Worm (Caenorhabditis elegans) whole organism, midembryonic: ENCODE results near the gene Y49F6C.7.

Source experiments
- T22C8.4 ChIP-seq: fragments of 200-800 bp; sonication (Bioruptor generic); IDR thresholded peaks from 2 replicates; pipeline ENCODE4 v1.3.6; 2022; ENCODE audit warnings: missing genetic modification characterization, missing compliant biosample characterization
- cog-1 ChIP-seq: sonication (generic microtip); optimal IDR thresholded peaks from 2 replicates; lab custom pipeline; 2016; ENCODE audit warnings: missing genetic modification characterization, missing compliant biosample characterization
- flt-1 ChIP-seq: fragments of 200-800 bp; sonication (Bioruptor generic); IDR thresholded peaks from 2 replicates; pipeline ENCODE4 v1.3.6; 2022; ENCODE audit warnings: missing genetic modification characterization, missing compliant biosample characterization
- klf-2 ChIP-seq: fragments of 200-800 bp; sonication (Bioruptor generic); conservative IDR thresholded peaks from 2 replicates; pipeline ENCODE4 v1.3.6; 2022; ENCODE audit warnings: missing genetic modification reagents, missing genetic modification characterization, missing compliant biosample characterization
- med-1 ChIP-seq: sonication (generic microtip); optimal IDR thresholded peaks from 2 replicates; lab custom pipeline; 2017; ENCODE audit warnings: missing genetic modification characterization, mild to moderate bottlenecking, missing compliant biosample characterization, antibody characterized with exemption, missing genetic modification reagents; ENCODE audit not compliant: insufficient read depth
- ref-1 ChIP-seq: fragments of 200-800 bp; sonication (Bioruptor generic); conservative IDR thresholded peaks from 2 replicates; pipeline ENCODE4 v1.3.6; 2022; ENCODE audit warnings: missing genetic modification reagents, missing genetic modification characterization, missing compliant biosample characterization
- tab-1 ChIP-seq: fragments of 200-800 bp; sonication (Bioruptor generic); IDR thresholded peaks from 2 replicates; pipeline ENCODE4 v1.3.6; 2022; ENCODE audit warnings: missing genetic modification characterization, missing compliant biosample characterization
- ztf-23 ChIP-seq: fragments of 200-800 bp; sonication (Bioruptor generic); IDR thresholded peaks from 2 replicates; pipeline ENCODE4 v1.3.6; 2022; ENCODE audit warnings: missing genetic modification reagents, missing genetic modification characterization, missing compliant biosample characterization
- ztf-29 ChIP-seq: fragments of 200-800 bp; sonication (Bioruptor generic); IDR thresholded peaks from 2 replicates; pipeline ENCODE4 v1.3.6; 2022; ENCODE audit warnings: missing genetic modification reagents, missing genetic modification characterization, missing compliant biosample characterization

DNA sequence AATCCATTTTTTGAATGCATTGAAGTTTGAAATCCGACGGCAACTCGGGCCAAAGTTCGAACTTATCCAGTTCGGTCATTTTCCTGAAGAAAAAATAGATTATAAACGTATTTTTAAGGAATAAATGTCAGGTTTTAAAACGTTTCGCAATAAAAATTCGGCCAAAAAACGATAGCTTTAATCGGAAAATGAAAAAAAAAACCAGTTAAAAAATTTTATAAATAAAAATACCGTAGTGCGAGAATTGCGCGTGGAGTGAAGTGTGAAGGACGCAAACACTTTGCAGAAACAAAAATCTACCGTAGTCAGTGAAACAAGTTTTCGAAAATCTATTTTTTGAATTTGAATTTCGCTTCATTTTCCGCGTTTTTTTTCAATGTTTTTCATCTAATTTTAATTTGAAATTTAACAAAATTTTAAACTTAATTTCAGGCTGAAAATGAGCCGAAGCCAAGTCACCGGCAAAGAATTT lies 18.1 kb downstream of the Y49F6C.7 start, which contains the start of gene F14D2.8:
- TF ChIP-seq flt-1 (no peak), cog-1 (tag; lab: Kevin White, UChicago) (no peak), T22C8.4 (no peak), ztf-23 (GFP tag; lab: Robert Waterston, UW) (no peak), tab-1 (GFP tag; lab: Robert Waterston, UW) (no peak), med-1 (GFP tag; lab: Kevin White, UChicago) (no peak), klf-2 (GFP tag; lab: Robert Waterston, UW) (no peak), ref-1 (GFP tag; lab: Robert Waterston, UW) (no peak), ztf-29 (GFP tag; lab: Robert Waterston, UW) (no peak)
